Worm (Caenorhabditis elegans): ENCODE results near the gene ZK1128.7.

ZK1128.7 gene

DNA sequence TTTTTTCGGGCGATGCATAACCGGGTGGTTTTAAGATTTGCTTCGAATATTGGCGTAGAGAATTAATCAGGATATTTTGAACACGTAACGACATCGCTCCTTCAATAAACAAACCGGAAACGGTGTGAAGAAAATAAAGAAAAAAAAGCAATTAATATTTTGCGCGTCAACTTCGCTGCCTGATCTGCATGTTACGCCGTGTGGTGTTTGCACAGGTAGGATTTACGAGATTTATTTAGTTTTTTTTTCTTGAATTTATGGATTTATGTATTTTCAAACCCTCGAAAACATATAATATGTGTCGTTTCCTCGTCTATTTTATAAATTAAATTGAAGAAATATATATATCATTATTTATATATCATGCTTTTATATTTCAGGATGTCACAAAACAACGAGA, 22.1 kb upstream of the ZK1128.7 start, which contains the start of the genes ZK1128.1 and mett-10:
ZK1128.1 (minus strand) TSS at position 99 of the 400 bp plus-strand sequence.
mett-10 (plus strand) TSS at position 375 of the 400 bp plus-strand sequence.
- TF ChIP-seq F39B2.1 (GFP tag; IDR thresholded peaks at IDR 0.05) = no peak
- no peak for TF ChIP-seq ets-4 (GFP tag; optimal IDR thresholded peaks at IDR 0.05)
- TF ChIP-seq bed-1 (GFP tag; IDR thresholded peaks at IDR 0.05) = no peak
- TF ChIP-seq ekl-4 (GFP tag; IDR thresholded peaks at IDR 0.05) = no peak
- no peak for TF ChIP-seq egrh-3 (GFP tag; IDR thresholded peaks at IDR 0.05)
- no peak for TF ChIP-seq madf-10 (tag; optimal IDR thresholded peaks at IDR 0.05)
- no peak for TF ChIP-seq nhr-90 (tag; optimal IDR thresholded peaks at IDR 0.05)
- no peak for TF ChIP-seq ztf-26 (tag; optimal IDR thresholded peaks at IDR 0.05)
- no peak for TF ChIP-seq pbrm-1 (GFP tag; IDR thresholded peaks at IDR 0.05)
- no peak for TF ChIP-seq lir-1 (GFP tag; conservative IDR thresholded peaks at IDR 0.05)
- no peak for TF ChIP-seq attf-3 (GFP tag; conservative IDR thresholded peaks at IDR 0.05)
- no peak for TF ChIP-seq F10E7.11 (tag; optimal IDR thresholded peaks at IDR 0.05)
- no peak for TF ChIP-seq rcor-1 (GFP tag; IDR thresholded peaks at IDR 0.05)
- TF ChIP-seq dpff-1 (tag; optimal IDR thresholded peaks at IDR 0.05) = no peak
- no peak for TF ChIP-seq Y79H2A.3 (GFP tag; conservative IDR thresholded peaks at IDR 0.05)

ce11 chrIII:10118818-10119217, 18.0 kb upstream of the ZK1128.7 start, which contains the start of gene ZK1128.3:
ZK1128.3 (minus strand) TSS chrIII:10118918.
- TF ChIP-seq attf-5 (GFP tag; optimal IDR thresholded peaks at IDR 0.05) (no peak), hlh-12 (tag; optimal IDR thresholded peaks at IDR 0.05) (no peak), lsl-1 (GFP tag; optimal IDR thresholded peaks at IDR 0.05) (no peak), nhr-27 (tag; optimal IDR thresholded peaks at IDR 0.05) (no peak), ztf-25 (GFP tag; IDR thresholded peaks at IDR 0.05) (no peak), F22D6.2 (tag; optimal IDR thresholded peaks at IDR 0.05) (no peak), akir-1 (GFP tag; optimal IDR thresholded peaks at IDR 0.05) (no peak)

DNA sequence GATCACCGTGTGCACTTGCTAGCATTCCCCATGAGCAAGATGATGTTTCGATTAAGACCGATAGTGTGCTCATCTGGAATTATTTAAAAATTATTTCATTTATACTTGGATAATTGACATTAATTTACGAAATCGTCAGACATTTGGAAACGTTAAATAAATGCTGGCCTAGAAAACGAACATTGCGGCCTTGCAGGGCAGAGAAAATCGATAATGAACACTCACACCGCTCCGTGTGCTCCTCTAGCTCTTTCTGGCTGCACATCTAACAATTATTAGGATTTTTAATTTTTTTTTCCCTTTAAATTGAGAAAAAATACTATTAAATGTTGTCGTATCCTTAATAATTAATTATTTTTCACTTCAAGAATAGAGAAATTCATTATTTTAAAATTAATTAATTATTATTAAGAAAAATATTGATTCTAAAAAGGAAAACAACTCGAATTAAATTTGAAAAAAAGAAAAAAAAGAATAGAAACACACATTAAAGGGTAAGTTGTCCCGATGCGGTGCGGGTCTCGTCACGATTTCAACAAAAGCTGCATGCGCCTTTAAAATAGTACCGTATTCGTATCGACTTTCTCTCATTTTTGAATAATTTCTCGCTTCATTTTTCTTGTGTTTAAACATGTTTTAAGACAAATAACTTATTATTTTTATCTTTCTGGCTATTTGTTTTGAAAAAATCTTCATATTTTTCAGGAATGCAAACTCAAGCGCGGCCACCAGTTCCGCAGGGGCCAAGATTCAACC, 16.6 kb upstream of the ZK1128.7 start, which contains the start of the genes gtf-2H3 and ham-3:
gtf-2H3 (minus strand) TSS at position 73 of the 756 bp plus-strand sequence.
ham-3 (plus strand) TSS at position 706 of the 756 bp plus-strand sequence.
- no peak for TF ChIP-seq ccch-3 (GFP tag; optimal IDR thresholded peaks at IDR 0.05)
- TF ChIP-seq B0019.2 (GFP tag; conservative IDR thresholded peaks at IDR 0.05) = no peak
- TF ChIP-seq attf-6 (GFP tag; IDR thresholded peaks at IDR 0.05) = no peak
- TF ChIP-seq cebp-1 (GFP tag; IDR thresholded peaks at IDR 0.05) = no peak
- TF ChIP-seq cebp-1 (tag; optimal IDR thresholded peaks at IDR 0.05) = peak; percentile 13
- TF ChIP-seq madf-8 (GFP tag; conservative IDR thresholded peaks at IDR 0.05) = peak; percentile 33; the same call in 1 of the 2 replicates
- TF ChIP-seq nfya-2 (GFP tag; IDR thresholded peaks at IDR 0.05) = no peak
- no peak for TF ChIP-seq nhr-27 (tag; optimal IDR thresholded peaks at IDR 0.05)
- no peak for TF ChIP-seq cebp-2 (GFP tag; IDR thresholded peaks at IDR 0.05)
- peak; percentile 38 for TF ChIP-seq snpc-3.4 (tag; optimal IDR thresholded peaks at IDR 0.05)
- TF ChIP-seq xnd-1 (tag; optimal IDR thresholded peaks at IDR 0.05) = peak; percentile 68
- TF ChIP-seq pha-4 (tag; optimal IDR thresholded peaks at IDR 0.05) = no peak
- TF ChIP-seq ceh-100 (GFP tag; IDR thresholded peaks at IDR 0.05) = no peak
- peak; percentile 50; the same call in 1 of the 2 replicates for TF ChIP-seq ceh-91 (GFP tag; IDR thresholded peaks at IDR 0.05)
- TF ChIP-seq F33H1.4 (GFP tag; IDR thresholded peaks at IDR 0.05) = peak; percentile 90
- TF ChIP-seq hmg-20 (GFP tag; IDR thresholded peaks at IDR 0.05) = no peak
- no peak for TF ChIP-seq lsy-27 (tag; optimal IDR thresholded peaks at IDR 0.05; ENCODE audit: borderline replicate concordance, insufficient read depth)
- peak; percentile 15 for TF ChIP-seq lin-54 (GFP tag; optimal IDR thresholded peaks at IDR 0.05)
- no peak for TF ChIP-seq F39B2.1 (GFP tag; IDR thresholded peaks at IDR 0.05)
- TF ChIP-seq D2030.7 (GFP tag; IDR thresholded peaks at IDR 0.05) = peak; percentile 61
- no peak for TF ChIP-seq attf-3 (GFP tag; conservative IDR thresholded peaks at IDR 0.05)
- TF ChIP-seq lsl-1 (GFP tag; optimal IDR thresholded peaks at IDR 0.05) = peak; percentile 85
- no peak for TF ChIP-seq let-526 (GFP tag; IDR thresholded peaks at IDR 0.05)
- TF ChIP-seq madf-6 (GFP tag; IDR thresholded peaks at IDR 0.05) = peak; percentile 87
- TF ChIP-seq snpc-1.1 (tag; optimal IDR thresholded peaks at IDR 0.05; ENCODE audit: insufficient read depth) = no peak
